Fruit fly (Drosophila melanogaster) whole organism, embryonic: ENCODE data around the gene kek6.

Experiments used
- Blimp-1 ChIP-seq: fragments of 200-800 bp; sonication (Bioruptor generic); optimal IDR thresholded peaks from 3 replicates; lab custom pipeline; 2018; ENCODE audit warnings: missing biosample characterization, missing genetic modification characterization, mild to moderate bottlenecking, moderate library complexity, missing genetic modification reagents
- BtbVII ChIP-seq: fragments of 200-800 bp; sonication (Bioruptor generic); optimal IDR thresholded peaks from 3 replicates; lab custom pipeline; 2017; ENCODE audit warnings: missing biosample characterization, mild to moderate bottlenecking, missing genetic modification characterization
- CG10321 ChIP-seq: fragments of 200-800 bp; sonication (Bioruptor generic); IDR thresholded peaks from 2 replicates; pipeline ENCODE4 v1.3.6; 2022; ENCODE audit warnings: missing biosample characterization, missing genetic modification characterization
- CG10366 ChIP-seq: fragments of 200-800 bp; sonication (Bioruptor generic); IDR thresholded peaks from 2 replicates; pipeline ENCODE4 v1.3.6; 2022; ENCODE audit warnings: missing biosample characterization, missing genetic modification characterization
- CG12104 ChIP-seq: fragments of 200-800 bp; sonication (Bioruptor generic); optimal IDR thresholded peaks from 3 replicates; lab custom pipeline; 2016; ENCODE audit warnings: missing biosample characterization, missing genetic modification characterization
- CG13775 ChIP-seq: fragments of 200-800 bp; sonication (Bioruptor generic); optimal IDR thresholded peaks from 3 replicates; lab custom pipeline; 2017; ENCODE audit warnings: missing biosample characterization, mild to moderate bottlenecking, missing genetic modification characterization
- CG15696 ChIP-seq: fragments of 200-800 bp; sonication (Bioruptor generic); optimal IDR thresholded peaks from 2 replicates; lab custom pipeline; 2019; ENCODE audit warnings: missing biosample characterization, mild to moderate bottlenecking, missing genetic modification characterization, moderate library complexity
- CG3281 ChIP-seq: fragments of 200-800 bp; sonication (Bioruptor generic); optimal IDR thresholded peaks from 3 replicates; lab custom pipeline; 2017; ENCODE audit warnings: missing biosample characterization, mild to moderate bottlenecking, missing genetic modification characterization
- CG34376 ChIP-seq: fragments of 200-800 bp; sonication (Bioruptor generic); optimal IDR thresholded peaks from 2 replicates; lab custom pipeline; 2018; ENCODE audit warnings: missing biosample characterization, mild to moderate bottlenecking, missing genetic modification characterization
- CG3847 ChIP-seq: fragments of 200-800 bp; sonication (Bioruptor generic); IDR thresholded peaks from 2 replicates; pipeline ENCODE4 v1.3.6; 2022; ENCODE audit warnings: missing biosample characterization, missing genetic modification characterization
- CG4424 ChIP-seq: fragments of 200-800 bp; sonication (Bioruptor generic); optimal IDR thresholded peaks from 3 replicates; lab custom pipeline; 2016; ENCODE audit warnings: missing biosample characterization, missing genetic modification characterization
- CG4854 ChIP-seq: fragments of 200-800 bp; sonication (Bioruptor generic); optimal IDR thresholded peaks from 2 replicates; lab custom pipeline; 2016; ENCODE audit warnings: missing biosample characterization, missing genetic modification characterization, inconsistent platforms
- CG5953 ChIP-seq: fragments of 200-800 bp; sonication (Bioruptor generic); IDR thresholded peaks from 2 replicates; pipeline ENCODE4 v1.3.6; 2022; ENCODE audit warnings: missing biosample characterization, missing genetic modification characterization
- CG7372 ChIP-seq: fragments of 200-800 bp; sonication (Bioruptor generic); IDR thresholded peaks from 2 replicates; pipeline ENCODE4 v1.3.6; 2022; ENCODE audit warnings: missing biosample characterization, missing genetic modification characterization
- CG8089 ChIP-seq: fragments of 200-800 bp; sonication (Bioruptor generic); optimal IDR thresholded peaks from 3 replicates; lab custom pipeline; 2016; ENCODE audit warnings: missing biosample characterization, missing genetic modification characterization
- CG9215 ChIP-seq: fragments of 200-800 bp; sonication (Bioruptor generic); IDR thresholded peaks from 2 replicates; pipeline ENCODE4 v1.3.6; 2022; ENCODE audit warnings: missing biosample characterization, missing genetic modification characterization
- Doc2 ChIP-seq: fragments of 200-800 bp; sonication (Bioruptor generic); IDR thresholded peaks from 2 replicates; pipeline ENCODE4 v1.3.6; 2022; ENCODE audit warnings: missing biosample characterization, missing genetic modification characterization
- E2f1 ChIP-seq: fragments of 200-800 bp; sonication (Bioruptor generic); IDR thresholded peaks from 2 replicates; pipeline ENCODE4 v1.3.6; 2022; ENCODE audit warnings: missing biosample characterization, missing genetic modification characterization
- Fer3 ChIP-seq: fragments of 200-800 bp; sonication (Bioruptor generic); optimal IDR thresholded peaks from 2 replicates; lab custom pipeline; 2018; ENCODE audit warnings: missing biosample characterization, mild to moderate bottlenecking, missing genetic modification characterization, moderate library complexity
- H15 ChIP-seq: fragments of 200-800 bp; sonication (Bioruptor generic); IDR thresholded peaks from 3 replicates; pipeline ENCODE4 v1.3.6; 2022; ENCODE audit warnings: missing biosample characterization, missing genetic modification characterization
- HHEX ChIP-seq: fragments of 200-800 bp; sonication (Bioruptor generic); optimal IDR thresholded peaks from 3 replicates; lab custom pipeline; 2017; ENCODE audit warnings: missing biosample characterization, mild to moderate bottlenecking, missing genetic modification characterization, missing genetic modification reagents
- Lhr ChIP-seq: fragments of 200-800 bp; sonication (Bioruptor generic); optimal IDR thresholded peaks from 3 replicates; lab custom pipeline; 2017; ENCODE audit warnings: mild to moderate bottlenecking, missing biosample characterization, missing genetic modification reagents, missing genetic modification characterization
- Ptx1 ChIP-seq: fragments of 200-800 bp; sonication (Bioruptor generic); IDR thresholded peaks from 2 replicates; pipeline ENCODE4 v1.3.6; 2022; ENCODE audit warnings: missing biosample characterization, missing genetic modification characterization
- Rx ChIP-seq: fragments of 200-800 bp; sonication (Bioruptor generic); IDR thresholded peaks from 2 replicates; pipeline ENCODE4 v1.3.6; 2022; ENCODE audit warnings: missing biosample characterization, missing genetic modification characterization
- Side ChIP-seq: fragments of 200-800 bp; sonication (Bioruptor generic); optimal IDR thresholded peaks from 2 replicates; lab custom pipeline; 2016; ENCODE audit warnings: missing biosample characterization, missing genetic modification characterization
- bsh ChIP-seq, 2 experiments: fragments of 200-800 bp; sonication (Bioruptor generic); optimal IDR thresholded peaks; 2 replicates each; lab custom pipeline; 2017 to 2018; ENCODE audit warnings: mild to moderate bottlenecking in 2 of 2, missing biosample characterization in 2 of 2, missing genetic modification characterization in 2 of 2, moderate library complexity in 1 of 2
- btn ChIP-seq: fragments of 200-800 bp; sonication (Bioruptor generic); optimal IDR thresholded peaks from 2 replicates; lab custom pipeline; 2016; ENCODE audit warnings: missing biosample characterization, missing genetic modification characterization
- cg ChIP-seq: fragments of 200-800 bp; sonication (Bioruptor generic); optimal IDR thresholded peaks from 3 replicates; lab custom pipeline; 2019; ENCODE audit warnings: missing biosample characterization, mild to moderate bottlenecking, missing genetic modification characterization, moderate library complexity
- crol ChIP-seq: fragments of 200-800 bp; sonication (Bioruptor generic); IDR thresholded peaks from 2 replicates; pipeline ENCODE4 v1.3.6; 2022; ENCODE audit warnings: missing biosample characterization, missing genetic modification characterization
- crp ChIP-seq, 2 experiments: fragments of 200-800 bp; sonication (Bioruptor generic); optimal IDR thresholded peaks; 2 replicates in 1 of 2; 3 replicates in 1 of 2; lab custom pipeline; 2017; ENCODE audit warnings: missing biosample characterization in 2 of 2, missing genetic modification characterization in 2 of 2, mild to moderate bottlenecking in 1 of 2, moderate library complexity in 1 of 2
- dmrt11E ChIP-seq: fragments of 200-800 bp; sonication (Bioruptor generic); optimal IDR thresholded peaks from 3 replicates; lab custom pipeline; 2018; ENCODE audit warnings: missing biosample characterization, mild to moderate bottlenecking, missing genetic modification characterization, moderate library complexity
- dpn ChIP-seq, 2 experiments: fragments of 200-800 bp; sonication (Bioruptor generic); optimal IDR thresholded peaks; 3 replicates each; lab custom pipeline; 2016; ENCODE audit warnings: missing biosample characterization in 2 of 2, missing genetic modification characterization in 2 of 2
- fd102C ChIP-seq: fragments of 200-800 bp; sonication (Bioruptor generic); optimal IDR thresholded peaks from 2 replicates; lab custom pipeline; 2018; ENCODE audit warnings: missing biosample characterization, mild to moderate bottlenecking, missing genetic modification characterization, moderate library complexity
- fd64A ChIP-seq: fragments of 200-800 bp; sonication (Bioruptor generic); optimal IDR thresholded peaks from 3 replicates; lab custom pipeline; 2018; ENCODE audit warnings: missing biosample characterization, mild to moderate bottlenecking, missing genetic modification characterization
- fd96Cb ChIP-seq: fragments of 200-800 bp; sonication (Bioruptor generic); optimal IDR thresholded peaks from 2 replicates; lab custom pipeline; 2018; ENCODE audit warnings: missing biosample characterization, mild to moderate bottlenecking, missing genetic modification characterization, moderate library complexity
- gt ChIP-seq: fragments of 200-800 bp; sonication (Bioruptor generic); IDR thresholded peaks from 2 replicates; pipeline ENCODE4 v1.3.6; 2022; ENCODE audit warnings: missing biosample characterization, missing genetic modification characterization
- kni ChIP-seq: fragments of 200-800 bp; sonication (Bioruptor generic); optimal IDR thresholded peaks from 3 replicates; lab custom pipeline; 2017; ENCODE audit warnings: mild to moderate bottlenecking, missing biosample characterization, missing genetic modification reagents, missing genetic modification characterization
- nerfin-2 ChIP-seq: fragments of 200-800 bp; sonication (Bioruptor generic); IDR thresholded peaks from 2 replicates; pipeline ENCODE4 v1.3.6; 2022; ENCODE audit warnings: missing biosample characterization, missing genetic modification characterization; ENCODE audit not compliant: partially characterized antibody
- prd ChIP-seq, 3 experiments: fragments of >200 bp in 2 of 3; fragments of 200-800 bp in 1 of 3; sonication (Bioruptor generic) in 1 of 3; optimal IDR thresholded peaks in 2 of 3; IDR thresholded peaks in 1 of 3; 2 replicates in 2 of 3; 3 replicates in 1 of 3; pipeline versions ENCODE4 v1.3.6 to Lab custom; 2017 to 2022; ENCODE audit warnings: missing biosample characterization in 1 of 3, missing genetic modification characterization in 1 of 3
- psq ChIP-seq: fragments of 200-800 bp; sonication (Bioruptor generic); optimal IDR thresholded peaks from 2 replicates; lab custom pipeline; 2017; ENCODE audit warnings: missing biosample characterization, missing genetic modification characterization
- sima ChIP-seq: fragments of 200-800 bp; sonication (Bioruptor generic); optimal IDR thresholded peaks from 2 replicates; lab custom pipeline; 2016; ENCODE audit warnings: missing biosample characterization, missing genetic modification characterization
- stwl ChIP-seq: fragments of 200-800 bp; sonication (Bioruptor generic); optimal IDR thresholded peaks from 3 replicates; lab custom pipeline; 2018; ENCODE audit warnings: missing biosample characterization, mild to moderate bottlenecking, missing genetic modification characterization, moderate library complexity
- vfl ChIP-seq: fragments of 200-800 bp; sonication (Bioruptor generic); optimal IDR thresholded peaks from 2 replicates; lab custom pipeline; 2016; ENCODE audit warnings: missing biosample characterization, missing genetic modification characterization
- zfh2 ChIP-seq: fragments of 200-800 bp; sonication (Bioruptor generic); optimal IDR thresholded peaks from 2 replicates; lab custom pipeline; 2016; ENCODE audit warnings: missing biosample characterization, missing genetic modification characterization

The kek6 gene

dm6 chr3R:31683048-31683857 is 61.3 kb downstream of the kek6 start (continued):
- TF ChIP-seq prd (optimal IDR thresholded peaks at IDR 0.05; lab: Kevin White, UChicago), result no peak
- TF ChIP-seq prd (GFP tag; IDR thresholded peaks at IDR 0.05; lab: Robert Waterston, UW), result 0 out of 3 replicates have a peak, but pooled peaks have one; percentile 22
- peak; percentile 16 for TF ChIP-seq kni (GFP tag; lab: Kevin White, UChicago)
- no peak for TF ChIP-seq H15 (GFP tag; lab: Robert Waterston, UW)
- TF ChIP-seq, all 482 proteins: peak for 16

DNA sequence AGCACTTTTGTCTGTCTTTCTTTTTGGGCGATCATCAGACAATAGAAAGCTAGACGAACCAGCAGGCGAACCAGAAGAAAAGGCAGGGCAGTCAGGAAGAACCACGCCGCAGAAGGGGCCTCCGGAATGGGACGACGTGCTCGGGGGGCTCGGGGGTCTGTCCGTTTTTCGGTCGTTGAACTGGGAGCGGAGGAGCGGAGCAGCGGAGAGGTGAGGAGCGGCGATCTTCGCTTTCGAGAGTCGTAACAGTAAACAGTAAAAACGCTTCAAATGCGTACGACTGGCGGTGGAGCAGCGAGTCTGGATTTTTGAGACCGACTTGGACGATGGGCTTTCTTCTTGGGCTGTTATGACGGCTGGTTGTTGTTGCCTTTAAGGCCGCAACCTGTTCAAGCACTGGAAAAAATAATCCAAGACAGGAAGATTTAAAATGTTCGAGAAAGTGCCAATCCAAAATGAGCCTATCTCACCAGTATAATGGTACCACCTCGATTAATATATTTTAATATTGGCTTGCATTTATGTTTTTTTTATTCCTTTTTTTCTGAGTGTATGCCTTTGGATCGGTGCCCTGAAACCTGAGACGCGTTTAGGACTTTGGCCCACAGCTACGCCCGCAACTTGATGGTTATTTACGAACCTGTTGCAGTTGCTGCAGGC is 64.9 kb downstream of the kek6 start:
- TF ChIP-seq Side (peak; percentile 82), Ptx1 (peak; percentile 65), nerfin-2 (GFP tag; lab: Robert Waterston, UW) (no peak), gt (GFP tag; lab: Robert Waterston, UW) (peak; percentile 72), HHEX (GFP tag; lab: Kevin White, UChicago) (peak; percentile 70), Doc2 (GFP tag; lab: Robert Waterston, UW) (no peak), CG3281 (GFP tag; lab: Kevin White, UChicago) (peak; percentile 18), CG5953 (GFP tag; lab: Robert Waterston, UW) (peak; percentile 74), fd96Cb (tag; lab: Kevin White, UChicago) (peak; percentile 95), CG15696 (peak; percentile 77), crol (GFP tag; lab: Robert Waterston, UW) (peak; percentile 99), CG7372 (peak; percentile 41; the same call in 1 of the 2 replicates), CG4854 (GFP tag; lab: Kevin White, UChicago) (peak; percentile 68), CG34376 (GFP tag; lab: Kevin White, UChicago) (no peak), bsh (GFP tag; optimal IDR thresholded peaks at IDR 0.05; lab: Kevin White, UChicago) (peak; percentile 89 to 98), vfl (GFP tag; lab: Kevin White, UChicago) (no peak), dmrt11E (tag; lab: Kevin White, UChicago) (peak; percentile 98), E2f1 (GFP tag; lab: Robert Waterston, UW) (peak; percentile 66; the same call in 1 of the 2 replicates), fd102C (GFP tag; lab: Kevin White, UChicago) (peak; percentile 25), stwl (tag; lab: Kevin White, UChicago) (peak; percentile 59), sima (peak; percentile 65), psq (GFP tag; lab: Kevin White, UChicago) (peak; percentile 51), CG3847 (GFP tag; lab: Robert Waterston, UW) (peak; percentile 58), crp (GFP tag; optimal IDR thresholded peaks at IDR 0.05; lab: Kevin White, UChicago) (peak in 1 of 2 experiments; percentile 42), btn (GFP tag; lab: Kevin White, UChicago) (peak; percentile 78), cg (GFP tag; lab: Kevin White, UChicago) (no peak), Blimp-1 (GFP tag; lab: Kevin White, UChicago) (peak; percentile 90), Rx (peak; percentile 75), Lhr (GFP tag; lab: Kevin White, UChicago) (peak; percentile 91), kni (GFP tag; lab: Kevin White, UChicago) (peak; percentile 96), CG10321 (GFP tag; lab: Robert Waterston, UW) (no peak), zfh2 (GFP tag; lab: Kevin White, UChicago) (peak; percentile 20), CG10366 (GFP tag; lab: Robert Waterston, UW) (peak; percentile 79), CG9215 (GFP tag; lab: Robert Waterston, UW) (peak; percentile 55), CG4424 (GFP tag; lab: Kevin White, UChicago) (peak; percentile 95), CG8089 (GFP tag; lab: Kevin White, UChicago) (peak; percentile 90), Fer3 (tag; lab: Kevin White, UChicago) (peak; percentile 71), dpn (GFP tag; optimal IDR thresholded peaks at IDR 0.05; lab: Kevin White, UChicago) (peak; percentile 72 to 85), BtbVII (GFP tag; lab: Kevin White, UChicago) (peak; percentile 48), CG13775 (GFP tag; lab: Kevin White, UChicago) (peak; percentile 87), fd64A (GFP tag; lab: Kevin White, UChicago) (peak; percentile 93), CG12104 (GFP tag; lab: Kevin White, UChicago) (peak; percentile 72)
